Worm (Caenorhabditis elegans) whole organism, young adult: Measurements from ENCODE around the gene chup-1.

ENCODE experiments used
- B0035.1 ChIP-seq: sonication (generic microtip); optimal IDR thresholded peaks from 2 replicates; lab custom pipeline; 2016; ENCODE audit warnings: missing genetic modification characterization, mild to moderate bottlenecking, missing compliant biosample characterization, missing genotype, missing genetic modification reagents
- B0336.3 ChIP-seq: fragments of 200-800 bp; sonication (Bioruptor generic); IDR thresholded peaks from 2 replicates; pipeline ENCODE4 v1.3.6; 2022; ENCODE audit warnings: missing genetic modification characterization, missing compliant biosample characterization
- D2030.7 ChIP-seq: fragments of 200-800 bp; sonication (Bioruptor generic); IDR thresholded peaks from 2 replicates; pipeline ENCODE4 v1.3.6; 2022; ENCODE audit warnings: missing genetic modification reagents, missing genetic modification characterization, missing compliant biosample characterization
- F10E7.11 ChIP-seq: sonication (generic microtip); optimal IDR thresholded peaks from 2 replicates; lab custom pipeline; 2017; ENCODE audit warnings: mild to moderate bottlenecking, missing genetic modification characterization, moderate library complexity, missing compliant biosample characterization
- F22D6.2 ChIP-seq: sonication (generic microtip); optimal IDR thresholded peaks from 2 replicates; lab custom pipeline; 2016; ENCODE audit warnings: mild to moderate bottlenecking, missing genetic modification characterization, missing compliant biosample characterization
- F37B4.10 ChIP-seq: fragments of 200-800 bp; sonication (Bioruptor generic); IDR thresholded peaks from 2 replicates; pipeline ENCODE4 v1.3.6; 2022; ENCODE audit warnings: missing genetic modification characterization, missing compliant biosample characterization
- F52B5.7 ChIP-seq: sonication (generic microtip); optimal IDR thresholded peaks from 2 replicates; lab custom pipeline; 2016; ENCODE audit warnings: mild to moderate bottlenecking, missing genetic modification characterization, missing compliant biosample characterization
- F57C9.4 ChIP-seq: sonication (generic microtip); optimal IDR thresholded peaks from 2 replicates; lab custom pipeline; 2017; ENCODE audit warnings: mild to moderate bottlenecking, missing genetic modification characterization, missing compliant biosample characterization
- K11D2.4 ChIP-seq: fragments of 200-800 bp; sonication (Bioruptor generic); IDR thresholded peaks from 2 replicates; pipeline ENCODE4 v1.3.6; 2022; ENCODE audit warnings: missing genetic modification reagents, missing genetic modification characterization, missing compliant biosample characterization
- K12H6.12 ChIP-seq: fragments of 200-800 bp; sonication (Bioruptor generic); optimal IDR thresholded peaks from 2 replicates; lab custom pipeline; 2018; ENCODE audit warnings: mild to moderate bottlenecking, missing genetic modification characterization, missing compliant biosample characterization
- T26A5.8 ChIP-seq: sonication (generic microtip); optimal IDR thresholded peaks from 2 replicates; lab custom pipeline; 2016; ENCODE audit warnings: missing genetic modification characterization, missing compliant biosample characterization
- Y53G8AR.9 ChIP-seq: fragments of 200-800 bp; sonication (Bioruptor generic); conservative IDR thresholded peaks from 2 replicates; pipeline ENCODE4 v1.3.6; 2022; ENCODE audit warnings: missing genetic modification reagents, missing genetic modification characterization, missing compliant biosample characterization
- Y56A3A.18 ChIP-seq: fragments of 200-800 bp; sonication (Bioruptor generic); IDR thresholded peaks from 2 replicates; pipeline ENCODE4 v1.3.6; 2022; ENCODE audit warnings: missing genetic modification reagents, missing genetic modification characterization, missing compliant biosample characterization
- Y79H2A.3 ChIP-seq: fragments of 200-800 bp; sonication (Bioruptor generic); conservative IDR thresholded peaks from 2 replicates; pipeline ENCODE4 v1.3.6; 2022; ENCODE audit warnings: missing genetic modification reagents, missing genetic modification characterization, missing compliant biosample characterization
- Y95B8A.8 ChIP-seq: fragments of 200-800 bp; sonication (Bioruptor generic); IDR thresholded peaks from 2 replicates; pipeline ENCODE4 v1.3.6; 2022; ENCODE audit warnings: missing genetic modification reagents, missing genetic modification characterization, missing compliant biosample characterization
- atf-7 ChIP-seq: sonication (generic microtip); optimal IDR thresholded peaks from 2 replicates; lab custom pipeline; 2017; ENCODE audit warnings: mild to moderate bottlenecking, missing genetic modification characterization, missing compliant biosample characterization
- athp-1 ChIP-seq: sonication (generic microtip); optimal IDR thresholded peaks from 2 replicates; lab custom pipeline; 2017; ENCODE audit warnings: mild to moderate bottlenecking, missing genetic modification characterization, missing compliant biosample characterization
- attf-3 ChIP-seq: fragments of 200-800 bp; sonication (Bioruptor generic); conservative IDR thresholded peaks from 2 replicates; pipeline ENCODE4 v1.3.6; 2022; ENCODE audit warnings: missing genetic modification reagents, missing genetic modification characterization, missing compliant biosample characterization
- attf-6 ChIP-seq: fragments of 200-800 bp; sonication (Bioruptor generic); IDR thresholded peaks from 2 replicates; pipeline ENCODE4 v1.3.6; 2022; ENCODE audit warnings: missing genetic modification reagents, missing genetic modification characterization, missing compliant biosample characterization
- bed-2 ChIP-seq: fragments of 200-800 bp; sonication (Bioruptor generic); IDR thresholded peaks from 2 replicates; pipeline ENCODE4 v1.3.6; 2022; ENCODE audit warnings: missing genetic modification reagents, missing genetic modification characterization, missing compliant biosample characterization
- ccch-3 ChIP-seq: fragments of 200-800 bp; sonication (Bioruptor generic); optimal IDR thresholded peaks from 2 replicates; lab custom pipeline; 2018; ENCODE audit warnings: mild to moderate bottlenecking, missing genetic modification characterization, missing compliant biosample characterization
- ceh-40 ChIP-seq: fragments of 200-800 bp; sonication (Bioruptor generic); IDR thresholded peaks from 2 replicates; pipeline ENCODE4 v1.3.6; 2022; ENCODE audit warnings: missing genetic modification characterization, missing compliant biosample characterization
- ceh-79 ChIP-seq: sonication (generic microtip); optimal IDR thresholded peaks from 2 replicates; lab custom pipeline; 2017; ENCODE audit warnings: mild to moderate bottlenecking, missing genetic modification characterization, missing compliant biosample characterization
- dox-1 ChIP-seq: fragments of 200-800 bp; sonication (Bioruptor generic); IDR thresholded peaks from 2 replicates; pipeline ENCODE4 v1.3.6; 2022; ENCODE audit warnings: missing genetic modification reagents, missing genetic modification characterization, missing compliant biosample characterization
- efl-1 ChIP-seq: fragments of 150-350 bp; optimal IDR thresholded peaks from 2 replicates; lab custom pipeline; 2014; ENCODE audit warnings: missing biosample characterization, missing genetic modification reagents, missing genetic modification characterization
- hmg-1.2 ChIP-seq: fragments of 200-800 bp; sonication (Bioruptor generic); IDR thresholded peaks from 2 replicates; pipeline ENCODE4 v1.3.6; 2022; ENCODE audit warnings: missing genetic modification reagents, missing genetic modification characterization, missing compliant biosample characterization
- hmg-20 ChIP-seq: fragments of 200-800 bp; sonication (Bioruptor generic); IDR thresholded peaks from 2 replicates; pipeline ENCODE4 v1.3.6; 2022; ENCODE audit warnings: missing genetic modification reagents, missing genetic modification characterization, missing compliant biosample characterization
- lag-1 ChIP-seq: fragments of 200-800 bp; sonication (Bioruptor generic); IDR thresholded peaks from 2 replicates; pipeline ENCODE4 v1.3.6; 2022; ENCODE audit warnings: missing genetic modification reagents, missing genetic modification characterization, missing compliant biosample characterization
- lin-26 ChIP-seq: fragments of 200-800 bp; sonication (Bioruptor generic); IDR thresholded peaks from 2 replicates; pipeline ENCODE4 v1.3.6; 2022; ENCODE audit warnings: missing genetic modification reagents, missing genetic modification characterization, missing compliant biosample characterization
- lir-1 ChIP-seq: fragments of 200-800 bp; sonication (Bioruptor generic); conservative IDR thresholded peaks from 2 replicates; pipeline ENCODE4 v1.3.6; 2022; ENCODE audit warnings: missing genetic modification reagents, missing genetic modification characterization, missing compliant biosample characterization
- lsy-27 ChIP-seq: sonication (generic microtip); optimal IDR thresholded peaks from 2 replicates; lab custom pipeline; 2017; ENCODE audit warnings: missing genetic modification characterization, mild to moderate bottlenecking, missing compliant biosample characterization, antibody characterized with exemption, missing genotype, borderline replicate concordance; ENCODE audit not compliant: insufficient read depth
- madf-8 ChIP-seq: fragments of 200-800 bp; sonication (Bioruptor generic); conservative IDR thresholded peaks from 2 replicates; pipeline ENCODE4 v1.3.6; 2022; ENCODE audit warnings: missing genetic modification reagents, missing genetic modification characterization, missing compliant biosample characterization
- mel-28 ChIP-seq: sonication (generic microtip); optimal IDR thresholded peaks from 2 replicates; lab custom pipeline; 2016; ENCODE audit warnings: borderline replicate concordance, mild to moderate bottlenecking, missing genetic modification characterization, missing compliant biosample characterization
- mes-4 ChIP-seq: sonication (generic microtip); optimal IDR thresholded peaks from 2 replicates; lab custom pipeline; 2016; ENCODE audit warnings: missing genotype, missing genetic modification characterization, missing compliant biosample characterization
- nhr-120 ChIP-seq: fragments of 200-800 bp; sonication (Bioruptor generic); IDR thresholded peaks from 2 replicates; pipeline ENCODE4 v1.3.6; 2022; ENCODE audit warnings: missing genetic modification characterization, missing compliant biosample characterization
- nhr-179 ChIP-seq: sonication (generic microtip); optimal IDR thresholded peaks from 2 replicates; lab custom pipeline; 2016; ENCODE audit warnings: mild to moderate bottlenecking, missing genetic modification characterization, missing compliant biosample characterization
- nhr-27 ChIP-seq: fragments of 200-800 bp; sonication (Bioruptor generic); optimal IDR thresholded peaks from 2 replicates; lab custom pipeline; 2018; ENCODE audit warnings: mild to moderate bottlenecking, missing genetic modification characterization, moderate library complexity, missing compliant biosample characterization
- nhr-80 ChIP-seq: sonication (generic microtip); optimal IDR thresholded peaks from 2 replicates; lab custom pipeline; 2016; ENCODE audit warnings: missing genetic modification characterization, missing compliant biosample characterization
- rcor-1 ChIP-seq: fragments of 200-800 bp; sonication (Bioruptor generic); IDR thresholded peaks from 2 replicates; pipeline ENCODE4 v1.3.6; 2022; ENCODE audit warnings: missing genetic modification reagents, missing genetic modification characterization, missing compliant biosample characterization
- rec-8 ChIP-seq, 2 experiments: sonication (generic microtip); optimal IDR thresholded peaks; 2 replicates each; lab custom pipeline; 2016; ENCODE audit warnings: mild to moderate bottlenecking in 2 of 2, missing genetic modification characterization in 2 of 2, missing genetic modification reagents in 2 of 2, missing genotype in 2 of 2, missing biosample characterization in 1 of 2, missing compliant biosample characterization in 1 of 2, moderate library complexity in 1 of 2
- sdz-38 ChIP-seq: sonication (generic microtip); optimal IDR thresholded peaks from 2 replicates; lab custom pipeline; 2016; ENCODE audit warnings: missing genotype, missing genetic modification characterization, missing compliant biosample characterization
- sea-2 ChIP-seq: fragments of 200-800 bp; sonication (Bioruptor generic); IDR thresholded peaks from 2 replicates; pipeline ENCODE4 v1.3.6; 2022; ENCODE audit warnings: missing genetic modification characterization, missing compliant biosample characterization
- snpc-1.3 ChIP-seq: sonication (generic microtip); optimal IDR thresholded peaks from 2 replicates; lab custom pipeline; 2017; ENCODE audit warnings: missing genetic modification characterization, mild to moderate bottlenecking, missing compliant biosample characterization, antibody characterized with exemption, moderate library complexity, missing genotype, missing genetic modification reagents; ENCODE audit not compliant: insufficient read depth
- somi-1 ChIP-seq: fragments of 200-800 bp; sonication (Bioruptor generic); optimal IDR thresholded peaks from 2 replicates; lab custom pipeline; 2018; ENCODE audit warnings: mild to moderate bottlenecking, missing genetic modification characterization, missing compliant biosample characterization
- tbp1 ChIP-seq: fragments of 200-800 bp; sonication (Bioruptor generic); optimal IDR thresholded peaks from 2 replicates; lab custom pipeline; 2018; ENCODE audit warnings: mild to moderate bottlenecking, missing genetic modification characterization, missing compliant biosample characterization
- zfh-2 ChIP-seq: fragments of 200-800 bp; sonication (Bioruptor generic); conservative IDR thresholded peaks from 2 replicates; pipeline ENCODE4 v1.3.6; 2022; ENCODE audit warnings: missing genetic modification reagents, missing genetic modification characterization, missing compliant biosample characterization
- zim-3 ChIP-seq: sonication (generic microtip); optimal IDR thresholded peaks from 2 replicates; lab custom pipeline; 2017; ENCODE audit warnings: mild to moderate bottlenecking, missing genetic modification characterization, moderate library complexity, missing compliant biosample characterization
- ztf-22 ChIP-seq: fragments of 200-800 bp; sonication (Bioruptor generic); optimal IDR thresholded peaks from 2 replicates; lab custom pipeline; 2018; ENCODE audit warnings: mild to moderate bottlenecking, missing genetic modification characterization, moderate library complexity, missing compliant biosample characterization
- ztf-6 ChIP-seq: fragments of 200-800 bp; sonication (Bioruptor generic); IDR thresholded peaks from 2 replicates; pipeline ENCODE4 v1.3.6; 2022; ENCODE audit warnings: missing genetic modification reagents, missing genetic modification characterization, missing compliant biosample characterization

chup-1 gene

DNA sequence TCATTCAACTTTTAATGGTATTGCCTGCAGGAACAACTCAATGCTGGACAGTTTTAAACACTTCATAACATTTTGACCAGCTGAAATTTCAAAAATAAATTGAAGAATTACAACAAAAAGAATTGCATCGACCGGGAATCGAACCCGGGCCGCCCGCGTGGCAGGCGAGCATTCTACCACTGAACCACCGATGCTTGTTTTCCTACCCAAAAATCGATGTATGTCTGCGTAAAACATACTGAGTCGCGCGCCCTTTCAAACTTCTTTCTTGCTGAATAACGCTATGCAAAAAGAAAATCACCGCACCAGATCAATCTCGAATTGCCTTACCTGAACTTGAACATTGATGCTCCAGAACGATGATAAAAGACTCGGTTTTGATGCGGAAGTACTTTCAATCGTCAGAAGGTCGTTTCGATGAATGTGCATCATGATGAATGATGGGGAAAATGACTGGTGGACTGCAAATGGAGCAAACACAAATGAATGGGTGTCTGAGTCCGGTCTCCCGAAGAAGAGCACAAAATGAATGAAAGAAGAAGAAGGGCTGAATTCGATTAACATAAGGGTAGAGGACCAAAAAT lies 4.8 kb downstream of the chup-1 start, which contains the start of gene R04E5.7 (continued):
- TF ChIP-seq atf-7 (tag; lab: Kevin White, UChicago) = no peak
- 0 out of 2 replicates have a peak, but pooled peaks have one; percentile 41 for TF ChIP-seq nhr-120 (GFP tag; lab: Robert Waterston, UW)
- TF ChIP-seq Y56A3A.18 (GFP tag; lab: Robert Waterston, UW) = no peak
- TF ChIP-seq D2030.7 (GFP tag; lab: Robert Waterston, UW) = peak; percentile 67; the same call in 1 of the 2 replicates
- TF ChIP-seq F37B4.10 (GFP tag; lab: Robert Waterston, UW) = no peak
- TF ChIP-seq somi-1 (GFP tag; lab: Kevin White, UChicago) = no peak
- TF ChIP-seq Y95B8A.8 = no peak
- TF ChIP-seq lir-1 (GFP tag; lab: Robert Waterston, UW) = no peak
- TF ChIP-seq snpc-1.3 (tag; lab: Kevin White, UChicago) = no peak
- TF ChIP-seq B0336.3 (GFP tag; lab: Robert Waterston, UW) = no peak
- TF ChIP-seq rec-8 (tag; optimal IDR thresholded peaks at IDR 0.05; lab: Kevin White, UChicago) = peak in 1 of 2 experiments; percentile 1
- no peak for TF ChIP-seq T26A5.8 (tag; lab: Kevin White, UChicago)
- TF ChIP-seq ccch-3 (GFP tag; lab: Kevin White, UChicago) = no peak
- no peak for TF ChIP-seq madf-8 (GFP tag; lab: Robert Waterston, UW)
- TF ChIP-seq ceh-79 (tag; lab: Kevin White, UChicago) = no peak
- no peak for TF ChIP-seq sdz-38
- no peak for TF ChIP-seq Y53G8AR.9 (GFP tag; lab: Robert Waterston, UW)
- no peak for TF ChIP-seq lsy-27
- no peak for TF ChIP-seq zfh-2 (GFP tag; lab: Robert Waterston, UW)
- peak; percentile 64 for TF ChIP-seq hmg-1.2
- TF ChIP-seq lin-26 = peak; percentile 78
- no peak for TF ChIP-seq nhr-27 (tag; lab: Kevin White, UChicago)
- TF ChIP-seq ceh-40 = no peak
- TF ChIP-seq F52B5.7 (tag; lab: Kevin White, UChicago) = no peak
- no peak for TF ChIP-seq rcor-1 (GFP tag; lab: Robert Waterston, UW)
- no peak for TF ChIP-seq efl-1
- TF ChIP-seq F22D6.2 (tag; lab: Kevin White, UChicago) = no peak
- TF ChIP-seq hmg-20 = no peak
- no peak for TF ChIP-seq F57C9.4
- no peak for TF ChIP-seq attf-3 (GFP tag; lab: Robert Waterston, UW)
- no peak for TF ChIP-seq F10E7.11 (tag; lab: Kevin White, UChicago)
- no peak for TF ChIP-seq athp-1 (tag; lab: Kevin White, UChicago)
- TF ChIP-seq ztf-22 = no peak
- no peak for TF ChIP-seq K11D2.4 (GFP tag; lab: Robert Waterston, UW)
- TF ChIP-seq bed-2 (GFP tag; lab: Robert Waterston, UW) = no peak
- no peak for TF ChIP-seq attf-6
- peak; percentile 25 for TF ChIP-seq nhr-80
- TF ChIP-seq B0035.1 (tag; lab: Kevin White, UChicago) = no peak
- no peak for TF ChIP-seq Y79H2A.3 (GFP tag; lab: Robert Waterston, UW)
- TF ChIP-seq mel-28 (tag; lab: Kevin White, UChicago) = no peak
- TF ChIP-seq sea-2 (GFP tag; lab: Robert Waterston, UW) = no peak
- TF ChIP-seq ztf-6 (GFP tag; lab: Robert Waterston, UW) = no peak
- TF ChIP-seq lag-1 (GFP tag; lab: Robert Waterston, UW) = no peak
- no peak for TF ChIP-seq nhr-179 (tag; lab: Kevin White, UChicago)
- TF ChIP-seq tbp1 (GFP tag; lab: Kevin White, UChicago) = peak; percentile 89
- peak; percentile 66; the same call in 1 of the 2 replicates for TF ChIP-seq dox-1
- no peak for TF ChIP-seq K12H6.12 (tag; lab: Kevin White, UChicago)
- TF ChIP-seq zim-3 = no peak
- TF ChIP-seq mes-4 (tag; lab: Kevin White, UChicago) = no peak
